Fruit fly (Drosophila melanogaster) Kc167 (cell line): ENCODE measurements around the gene CG3961.

Source experiments
- Myc ChIP-seq: fragments of >200 bp; optimal IDR thresholded peaks from 2 replicates; lab custom pipeline; 2017; ENCODE audit warnings: missing external identifiers
- Sin3A ChIP-seq: fragments of >200 bp; optimal IDR thresholded peaks from 2 replicates; lab custom pipeline; 2018; ENCODE audit warnings: missing external identifiers
- insv ChIP-seq: fragments of >200 bp; optimal IDR thresholded peaks from 3 replicates; lab custom pipeline; 2018; ENCODE audit warnings: missing external identifiers
- psq ChIP-seq: fragments of >200 bp; optimal IDR thresholded peaks from 2 replicates; lab custom pipeline; 2017; ENCODE audit warnings: missing external identifiers

DNA sequence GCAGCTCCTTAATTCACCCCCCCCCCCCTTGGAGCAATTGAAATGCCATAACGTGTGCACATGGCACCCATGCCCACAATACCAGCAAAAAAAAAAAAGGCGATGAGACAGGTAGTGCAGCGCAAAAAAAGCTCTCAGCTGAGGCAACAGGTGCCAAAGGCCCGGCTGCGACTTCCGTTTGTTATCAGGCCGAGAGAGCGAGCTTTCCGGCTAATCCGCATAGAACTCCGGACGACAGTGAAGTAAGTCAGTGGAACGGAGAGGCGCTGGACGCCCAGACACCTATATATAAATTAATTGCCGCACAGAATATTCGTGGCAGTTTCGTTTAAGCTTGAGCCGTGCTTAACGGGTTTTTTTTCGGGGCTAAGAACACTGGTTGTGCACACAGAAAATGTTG is 27.0 kb downstream of the CG3961 start, which contains the start of gene CG6865:
- TF ChIP-seq insv (lab: Kevin White, UChicago) (no peak), Myc (no peak), psq (lab: Kevin White, UChicago) (no peak), Sin3A (lab: Kevin White, UChicago) (no peak)
